Worm (Caenorhabditis elegans): ENCODE measurements around the gene lec-3.

Gene lec-3

DNA sequence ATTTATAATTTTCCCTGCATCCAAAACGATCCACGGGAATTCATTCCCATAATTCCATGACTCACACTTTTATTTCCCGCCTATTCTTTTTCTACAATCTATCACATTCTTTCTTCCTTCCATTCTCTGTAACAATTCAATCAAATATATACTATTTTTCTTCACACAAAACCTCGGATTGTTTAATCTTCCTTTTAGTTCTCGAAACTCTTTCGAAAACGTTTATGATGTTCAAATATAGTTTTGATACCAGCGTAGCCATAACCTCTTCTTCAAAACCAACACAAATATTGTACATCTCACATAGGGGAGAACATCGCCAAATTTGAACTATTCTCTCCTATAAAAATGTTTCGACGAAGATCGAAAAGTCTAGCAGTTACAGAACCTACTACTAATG is at the start of gene lec-3:
Gene lec-3, plus strand, starts transcription at position 301 of the 400 bp plus-strand sequence.
- TF ChIP-seq snpc-4 (tag; optimal IDR thresholded peaks at IDR 0.05) (no peak), dve-1 (tag; optimal IDR thresholded peaks at IDR 0.05; ENCODE audit: insufficient read depth) (peak; percentile 11)

DNA sequence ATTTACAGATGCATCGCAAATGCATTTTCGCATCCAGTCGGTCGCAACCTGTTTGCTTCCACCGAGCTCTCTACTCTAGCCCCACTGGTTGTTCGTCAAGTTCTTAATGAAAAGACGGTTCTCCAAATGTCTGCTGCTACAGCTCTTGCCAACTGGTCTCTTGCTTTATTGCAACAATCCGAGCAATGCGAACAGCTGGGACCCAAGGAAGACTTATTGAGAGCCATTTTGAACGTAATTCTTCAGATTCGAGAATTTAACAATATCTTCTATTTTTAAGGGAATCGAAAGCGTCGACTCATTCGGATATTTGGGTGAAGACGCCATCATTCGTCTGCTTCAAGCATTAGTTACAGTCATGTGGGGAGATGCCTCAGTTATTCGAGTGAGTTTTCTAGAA is 47.7 kb upstream of the lec-3 start:
- TF ChIP-seq nhr-25 (tag; optimal IDR thresholded peaks at IDR 0.05; ENCODE audit: borderline replicate concordance, insufficient read depth): no peak
- peak in 1 of 2 experiments; percentile 91 for TF ChIP-seq unc-62 (GFP tag; optimal IDR thresholded peaks at IDR 0.05 in 1 of 2)
- no peak for TF ChIP-seq unc-62 (tag; optimal IDR thresholded peaks at IDR 0.05)

DNA sequence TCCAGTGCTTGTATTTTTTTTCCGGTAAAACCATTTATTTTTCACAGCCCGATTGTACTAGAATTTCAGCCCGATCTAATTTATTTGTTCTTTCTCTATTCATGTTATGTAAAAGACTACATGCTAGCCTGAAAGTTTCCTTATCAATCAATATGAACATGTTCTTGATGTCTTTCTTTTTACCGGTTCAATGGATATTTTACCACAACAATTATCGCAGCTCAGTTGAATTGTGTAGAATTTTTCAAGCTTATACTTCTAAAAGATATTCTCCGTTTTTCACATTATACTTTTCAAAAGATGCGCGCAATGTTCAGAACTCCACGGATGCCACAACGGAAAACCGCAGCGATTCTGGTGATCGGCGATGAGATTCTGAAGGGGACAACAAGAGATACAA is 47.1 kb upstream of the lec-3 start, which contains the start of gene flad-1:
Gene flad-1, plus strand, starts transcription at position 301 of the 400 bp plus-strand sequence.
- TF ChIP-seq aha-1 (tag): no peak
- no peak for TF ChIP-seq egl-27 (tag; optimal IDR thresholded peaks at IDR 0.05)
- TF ChIP-seq zag-1 (tag; optimal IDR thresholded peaks at IDR 0.05): no peak
- TF ChIP-seq ces-1 (GFP tag; optimal IDR thresholded peaks at IDR 0.05): no peak
- TF ChIP-seq snpc-1.2 (GFP tag; IDR thresholded peaks at IDR 0.05): no peak
- no peak for TF ChIP-seq hif-1 (tag; optimal IDR thresholded peaks at IDR 0.05)
- TF ChIP-seq arid-1 (GFP tag; conservative IDR thresholded peaks at IDR 0.05): no peak
- no peak for TF ChIP-seq dmd-9 (GFP tag; IDR thresholded peaks at IDR 0.05)
- no peak for TF ChIP-seq mdt-29 (GFP tag; IDR thresholded peaks at IDR 0.05)
- TF ChIP-seq nhr-10 (tag; optimal IDR thresholded peaks at IDR 0.05): no peak
- no peak for TF ChIP-seq T26A8.4 (GFP tag; IDR thresholded peaks at IDR 0.05)
- TF ChIP-seq snpc-4 (tag; optimal IDR thresholded peaks at IDR 0.05): no peak
- TF ChIP-seq nhr-76 (tag; optimal IDR thresholded peaks at IDR 0.05): no peak
- no peak for TF ChIP-seq daf-12 (tag; optimal IDR thresholded peaks at IDR 0.05)

DNA sequence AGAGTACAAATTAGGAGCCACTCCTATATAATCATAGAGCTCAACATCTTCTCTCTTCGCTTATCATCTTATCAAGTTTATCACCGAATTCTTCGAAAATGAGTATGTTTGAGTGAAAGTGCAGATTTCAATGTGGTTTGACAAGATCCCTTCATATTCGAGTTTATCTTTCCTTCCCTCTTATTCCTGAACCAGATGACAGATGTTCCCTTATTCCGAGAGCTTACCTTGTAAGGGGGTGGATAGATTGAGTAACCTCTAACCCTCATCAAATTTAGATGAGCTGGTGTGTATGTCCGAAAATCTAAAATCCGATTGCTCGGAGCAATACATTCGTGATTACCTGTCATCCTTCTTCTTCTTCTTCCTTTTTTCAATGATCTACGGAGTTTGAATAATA is 42.2 kb upstream of the lec-3 start:
- no peak for TF ChIP-seq F49E8.2 (tag; optimal IDR thresholded peaks at IDR 0.05; ENCODE audit: borderline replicate concordance)
- peak; percentile 9 for TF ChIP-seq aha-1 (tag)
- peak in 1 of 2 experiments; percentile 93 for TF ChIP-seq unc-62 (GFP tag; optimal IDR thresholded peaks at IDR 0.05 in 1 of 2)
- no peak for TF ChIP-seq unc-62 (tag; optimal IDR thresholded peaks at IDR 0.05)
- TF ChIP-seq ceh-62 (tag; optimal IDR thresholded peaks at IDR 0.05): no peak

DNA sequence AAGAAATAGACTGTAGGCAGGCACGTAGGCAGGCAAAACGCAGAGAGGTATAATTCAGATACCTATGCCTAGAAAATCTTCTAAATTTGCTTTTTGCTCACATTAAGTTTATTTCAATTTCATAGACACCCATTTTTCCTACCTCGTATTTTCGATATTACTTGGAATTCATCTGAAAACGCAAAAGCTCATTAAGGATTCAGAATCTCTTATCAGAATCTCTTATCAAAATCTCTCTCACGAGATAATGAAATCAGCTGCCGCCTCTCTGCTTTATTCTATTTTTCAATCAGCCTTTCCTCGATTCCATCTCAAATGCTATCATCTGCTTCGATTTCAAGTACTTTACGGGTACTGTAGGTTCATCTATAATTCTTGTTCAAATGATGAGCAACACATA is 39.1 kb upstream of the lec-3 start:
- TF ChIP-seq nhr-111 (GFP tag; optimal IDR thresholded peaks at IDR 0.05) (no peak), saeg-2 (GFP tag; IDR thresholded peaks at IDR 0.05) (no peak), pha-4 (GFP tag; IDR thresholded peaks at IDR 0.05) (no peak), pha-4 (tag; optimal IDR thresholded peaks at IDR 0.05) (no peak), dmd-8 (GFP tag; IDR thresholded peaks at IDR 0.05) (no peak), nhr-77 (tag; optimal IDR thresholded peaks at IDR 0.05) (no peak), aha-1 (tag) (peak; percentile 83), ztf-7 (tag; optimal IDR thresholded peaks at IDR 0.05) (no peak), vab-7 (GFP tag; IDR thresholded peaks at IDR 0.05) (no peak)

DNA sequence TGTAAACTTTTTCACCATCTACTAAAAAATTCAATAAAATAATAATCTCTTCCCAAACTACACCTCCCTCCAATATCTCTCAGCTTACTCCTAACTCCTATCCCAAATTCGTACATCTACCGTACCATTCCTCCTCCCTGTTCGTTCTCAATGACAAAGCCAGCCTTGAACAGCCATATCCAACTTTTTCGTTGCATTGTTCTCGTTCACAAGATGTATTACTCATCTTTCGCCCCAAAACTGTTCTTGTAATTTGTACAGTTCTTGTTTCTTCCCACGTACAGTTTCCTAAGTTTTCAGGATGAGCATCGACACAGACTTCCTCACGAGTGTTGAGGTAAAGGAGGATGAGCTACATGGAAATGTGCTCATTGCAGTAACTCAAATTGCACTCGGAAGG is 36.0 kb upstream of the lec-3 start, which contains the start of gene egl-43:
Gene egl-43, plus strand, starts transcription at position 301 of the 400 bp plus-strand sequence.
- TF ChIP-seq ZK337.2 (GFP tag; IDR thresholded peaks at IDR 0.05): no peak
- TF ChIP-seq spr-1 (tag; optimal IDR thresholded peaks at IDR 0.05): no peak
- no peak for TF ChIP-seq ceh-28 (tag; optimal IDR thresholded peaks at IDR 0.05)
- no peak for TF ChIP-seq attf-4 (tag; optimal IDR thresholded peaks at IDR 0.05)
- TF ChIP-seq nhr-25 (tag; optimal IDR thresholded peaks at IDR 0.05; ENCODE audit: borderline replicate concordance, insufficient read depth): no peak
- no peak for TF ChIP-seq egl-27 (tag; optimal IDR thresholded peaks at IDR 0.05)
- TF ChIP-seq unc-130 (GFP tag; optimal IDR thresholded peaks at IDR 0.05): no peak
- no peak for TF ChIP-seq lsy-2 (tag; optimal IDR thresholded peaks at IDR 0.05)
- no peak for TF ChIP-seq Y48G9A.11 (GFP tag; IDR thresholded peaks at IDR 0.05)
- TF ChIP-seq daf-8 (GFP tag; IDR thresholded peaks at IDR 0.05): no peak
- TF ChIP-seq ces-1 (GFP tag; optimal IDR thresholded peaks at IDR 0.05): no peak
- TF ChIP-seq aha-1 (tag): no peak
- no peak for TF ChIP-seq hif-1 (tag; optimal IDR thresholded peaks at IDR 0.05)
- no peak for TF ChIP-seq aly-2 (tag; optimal IDR thresholded peaks at IDR 0.05)
- no peak for TF ChIP-seq cey-2 (tag; optimal IDR thresholded peaks at IDR 0.05; ENCODE audit: borderline replicate concordance, insufficient read depth)
- no peak for TF ChIP-seq dve-1 (tag; optimal IDR thresholded peaks at IDR 0.05; ENCODE audit: insufficient read depth)
